Worm (Caenorhabditis elegans): Measurements from ENCODE around the gene srd-13.

Gene srd-13

ce11 chrIV:5607343-5607742 lies 28.1 kb downstream of the srd-13 start (continued):
- TF ChIP-seq zip-4 (GFP tag; optimal IDR thresholded peaks at IDR 0.05) (no peak), fos-1 (tag; optimal IDR thresholded peaks at IDR 0.05) (no peak), ama-1 (optimal IDR thresholded peaks at IDR 0.05) (peak; percentile 48), mdl-1 (tag; optimal IDR thresholded peaks at IDR 0.05) (peak in 1 of 2 experiments; percentile 79), C04F5.9 (tag; optimal IDR thresholded peaks at IDR 0.05) (no peak), isw-1 (GFP tag; IDR thresholded peaks at IDR 0.05) (peak; percentile 25; the same call in 1 of the 2 replicates), pag-3 (tag; optimal IDR thresholded peaks at IDR 0.05; ENCODE audit: borderline replicate concordance, insufficient read depth) (peak; percentile 51), nhr-19 (GFP tag; conservative IDR thresholded peaks at IDR 0.05) (peak; percentile 40; the same call in 1 of the 2 replicates)

- TF ChIP-seq hlh-17 (GFP tag; optimal IDR thresholded peaks at IDR 0.05; ENCODE audit: borderline replicate concordance) (no peak), blmp-1 (tag; optimal IDR thresholded peaks at IDR 0.05) (peak; percentile 67)
These were observed 30.2 kb downstream of the srd-13 start for ce11 chrIV:5605225-5605624.

- no peak for TF ChIP-seq pag-3 (tag; optimal IDR thresholded peaks at IDR 0.05; ENCODE audit: borderline replicate concordance, insufficient read depth)
- no peak for TF ChIP-seq ztf-11 (tag; optimal IDR thresholded peaks at IDR 0.05)
- TF ChIP-seq elt-2 (tag; optimal IDR thresholded peaks at IDR 0.05) = peak; percentile 68
- TF ChIP-seq nhr-76 (tag; optimal IDR thresholded peaks at IDR 0.05) = no peak
- TF ChIP-seq dsc-1 (tag; optimal IDR thresholded peaks at IDR 0.05) = peak; percentile 2
- TF ChIP-seq egl-27 (tag; optimal IDR thresholded peaks at IDR 0.05) = peak in 1 of 2 experiments; percentile 23
- peak in 1 of 3 experiments; percentile 29 for TF ChIP-seq ceh-82 (tag; optimal IDR thresholded peaks at IDR 0.05)
- TF ChIP-seq dpl-1 (GFP tag; optimal IDR thresholded peaks at IDR 0.05) = peak in 2 of 3 experiments; percentile 16 to 27
- TF ChIP-seq vab-15 (tag; optimal IDR thresholded peaks at IDR 0.05) = peak; percentile 40
- no peak for TF ChIP-seq elt-3 (tag; optimal IDR thresholded peaks at IDR 0.05)
- TF ChIP-seq ceh-8 (GFP tag; optimal IDR thresholded peaks at IDR 0.05) = peak; percentile 73
- no peak for TF ChIP-seq zip-4 (GFP tag; optimal IDR thresholded peaks at IDR 0.05)
- peak; percentile 60 for TF ChIP-seq mef-2 (tag; optimal IDR thresholded peaks at IDR 0.05)
- peak; percentile 14 for TF ChIP-seq rnt-1 (tag; optimal IDR thresholded peaks at IDR 0.05)
- TF ChIP-seq irx-1 (tag; optimal IDR thresholded peaks at IDR 0.05) = peak; percentile 89
- TF ChIP-seq Y116A8C.19 (tag; optimal IDR thresholded peaks at IDR 0.05; ENCODE audit: borderline replicate concordance) = no peak
- peak; percentile 61 for TF ChIP-seq mep-1 (tag; optimal IDR thresholded peaks at IDR 0.05)
- no peak for TF ChIP-seq alr-1 (tag; optimal IDR thresholded peaks at IDR 0.05; ENCODE audit: borderline replicate concordance)
- TF ChIP-seq snu-23 (GFP tag; optimal IDR thresholded peaks at IDR 0.05) = peak; percentile 52
- no peak for TF ChIP-seq unc-86 (tag; optimal IDR thresholded peaks at IDR 0.05)
- peak; percentile 87 for TF ChIP-seq ztf-4 (tag; optimal IDR thresholded peaks at IDR 0.05)
- no peak for TF ChIP-seq hpl-2 (GFP tag; optimal IDR thresholded peaks at IDR 0.05)
- TF ChIP-seq nhr-19 (GFP tag; conservative IDR thresholded peaks at IDR 0.05) = peak; percentile 52
- TF ChIP-seq sup-37 (GFP tag; optimal IDR thresholded peaks at IDR 0.05) = peak; percentile 32
- TF ChIP-seq hlh-4 (tag; optimal IDR thresholded peaks at IDR 0.05) = no peak
- TF ChIP-seq unc-98 (GFP tag; IDR thresholded peaks at IDR 0.05) = no peak
- no peak for TF ChIP-seq lin-13 (GFP tag; optimal IDR thresholded peaks at IDR 0.05)
- TF ChIP-seq nhr-11 (tag; optimal IDR thresholded peaks at IDR 0.05) = peak; percentile 55
- TF ChIP-seq lin-35 (GFP tag; optimal IDR thresholded peaks at IDR 0.05) = peak in 1 of 2 experiments; percentile 57
- peak; percentile 92 for TF ChIP-seq nhr-71 (tag; optimal IDR thresholded peaks at IDR 0.05)
- TF ChIP-seq nhr-85 (tag) = no peak
- TF ChIP-seq nhr-12 (tag; optimal IDR thresholded peaks at IDR 0.05) = no peak
- peak; percentile 39 for TF ChIP-seq sox-4 (tag; optimal IDR thresholded peaks at IDR 0.05)
- TF ChIP-seq nhr-28 (tag; optimal IDR thresholded peaks at IDR 0.05) = no peak
- no peak for TF ChIP-seq C34B4.2 (tag; optimal IDR thresholded peaks at IDR 0.05)
- TF ChIP-seq lsy-2 (tag; optimal IDR thresholded peaks at IDR 0.05) = peak; percentile 68 to 78
- TF ChIP-seq nhr-47 (tag; optimal IDR thresholded peaks at IDR 0.05) = peak; percentile 79
- no peak for TF ChIP-seq tlp-1 (tag; optimal IDR thresholded peaks at IDR 0.05)
- TF ChIP-seq pax-3 (tag; optimal IDR thresholded peaks at IDR 0.05) = peak; percentile 86
- no peak for TF ChIP-seq pqm-1 (tag; optimal IDR thresholded peaks at IDR 0.05)
- TF ChIP-seq isw-1 (GFP tag; IDR thresholded peaks at IDR 0.05) = peak; percentile 5; the same call in 1 of the 2 replicates
- TF ChIP-seq nhr-77 (tag; optimal IDR thresholded peaks at IDR 0.05) = peak; percentile 38
These were observed 31.0 kb downstream of the srd-13 start for ce11 chrIV:5604465-5604864.

All from whole organism, L1 larva.